Worm (Caenorhabditis elegans) whole organism, early embryonic: Measurements from ENCODE around the gene C35A5.8.

Source experiments
- B0310.2 ChIP-seq: sonication (generic microtip); optimal IDR thresholded peaks from 2 replicates; lab custom pipeline; 2016; ENCODE audit warnings: mild to moderate bottlenecking, missing genetic modification characterization, missing compliant biosample characterization
- F13C5.2 ChIP-seq: sonication (generic microtip); optimal IDR thresholded peaks from 2 replicates; lab custom pipeline; 2017; ENCODE audit warnings: mild to moderate bottlenecking, missing genetic modification characterization, inconsistent platforms, missing compliant biosample characterization
- aly-1 ChIP-seq: sonication (generic microtip); optimal IDR thresholded peaks from 2 replicates; lab custom pipeline; 2016; ENCODE audit warnings: missing genetic modification characterization, missing compliant biosample characterization
- ama-1 ChIP-seq: fragments of 150-350 bp; optimal IDR thresholded peaks from 2 replicates; lab custom pipeline; 2014
- ceh-13 ChIP-seq: fragments of 200-800 bp; sonication (Bioruptor generic); optimal IDR thresholded peaks from 2 replicates; lab custom pipeline; 2018; ENCODE audit warnings: mild to moderate bottlenecking, missing genetic modification characterization, missing compliant biosample characterization
- ceh-36 ChIP-seq: sonication (generic microtip); optimal IDR thresholded peaks from 2 replicates; lab custom pipeline; 2016; ENCODE audit warnings: missing genetic modification characterization, inconsistent platforms, missing compliant biosample characterization
- ets-7 ChIP-seq: sonication (generic microtip); optimal IDR thresholded peaks from 2 replicates; lab custom pipeline; 2016; ENCODE audit warnings: missing genotype, missing genetic modification characterization, missing compliant biosample characterization
- flt-1 ChIP-seq: fragments of 200-800 bp; sonication (Bioruptor generic); IDR thresholded peaks from 2 replicates; pipeline ENCODE4 v1.3.6; 2022; ENCODE audit warnings: missing genetic modification characterization, missing compliant biosample characterization
- hmbx-1 ChIP-seq: sonication (generic microtip); optimal IDR thresholded peaks from 2 replicates; lab custom pipeline; 2016; ENCODE audit warnings: mild to moderate bottlenecking, missing genetic modification characterization, missing compliant biosample characterization
- hmg-4 ChIP-seq: fragments of 200-800 bp; sonication (Bioruptor generic); optimal IDR thresholded peaks from 2 replicates; lab custom pipeline; 2018; ENCODE audit warnings: mild to moderate bottlenecking, missing genetic modification characterization, missing compliant biosample characterization
- hnd-1 ChIP-seq: sonication (generic microtip); optimal IDR thresholded peaks from 2 replicates; lab custom pipeline; 2016; ENCODE audit warnings: missing genetic modification characterization, missing compliant biosample characterization
- pes-1 ChIP-seq: fragments of 200-800 bp; sonication (Bioruptor generic); IDR thresholded peaks from 2 replicates; pipeline ENCODE4 v1.3.6; 2022; ENCODE audit warnings: missing genetic modification reagents, missing genetic modification characterization, missing compliant biosample characterization
- scrt-1 ChIP-seq: fragments of 200-800 bp; sonication (Bioruptor generic); IDR thresholded peaks from 2 replicates; pipeline ENCODE4 v1.3.6; 2022; ENCODE audit warnings: missing genetic modification characterization, missing compliant biosample characterization
- sea-1 ChIP-seq: fragments of 200-800 bp; sonication (Bioruptor generic); conservative IDR thresholded peaks from 2 replicates; pipeline ENCODE4 v1.3.6; 2022; ENCODE audit warnings: missing genetic modification characterization, missing compliant biosample characterization
- tbx-11 ChIP-seq: fragments of 200-800 bp; sonication (Bioruptor generic); IDR thresholded peaks from 2 replicates; pipeline ENCODE4 v1.3.6; 2022; ENCODE audit warnings: missing genetic modification characterization, missing compliant biosample characterization
- tbx-37 ChIP-seq: fragments of 200-800 bp; sonication (Bioruptor generic); conservative IDR thresholded peaks from 2 replicates; pipeline ENCODE4 v1.3.6; 2022; ENCODE audit warnings: missing genetic modification reagents, missing genetic modification characterization, missing compliant biosample characterization
- tra-4 ChIP-seq: sonication (generic microtip); optimal IDR thresholded peaks from 2 replicates; lab custom pipeline; 2017; ENCODE audit warnings: missing genetic modification characterization, missing compliant biosample characterization

C35A5.8 gene

ce11 chrV:10562817-10563216, 37.1 kb upstream of the C35A5.8 start:
- TF ChIP-seq F13C5.2 (tag; lab: Kevin White, UChicago), result no peak
- TF ChIP-seq ets-7 (tag; lab: Kevin White, UChicago), result no peak
- TF ChIP-seq B0310.2 (tag; lab: Kevin White, UChicago), result no peak
- TF ChIP-seq flt-1 (GFP tag; lab: Robert Waterston, UW), result no peak
- no peak for TF ChIP-seq pes-1 (GFP tag; lab: Robert Waterston, UW)
- TF ChIP-seq hmbx-1 (tag; lab: Kevin White, UChicago), result no peak
- no peak for TF ChIP-seq scrt-1 (GFP tag; lab: Robert Waterston, UW)
- no peak for TF ChIP-seq tbx-11 (GFP tag; lab: Robert Waterston, UW)
- TF ChIP-seq ceh-36 (tag; lab: Kevin White, UChicago), result no peak
- no peak for TF ChIP-seq ceh-13 (GFP tag; lab: Kevin White, UChicago)
- TF ChIP-seq hnd-1, result no peak
- TF ChIP-seq aly-1 (tag; lab: Kevin White, UChicago), result no peak
- TF ChIP-seq ama-1 (lab: Kevin White, UChicago), result no peak
- no peak for TF ChIP-seq hmg-4 (GFP tag; lab: Kevin White, UChicago)
- TF ChIP-seq tra-4 (tag; lab: Kevin White, UChicago), result no peak
- TF ChIP-seq sea-1 (GFP tag; lab: Robert Waterston, UW), result no peak
- no peak for TF ChIP-seq tbx-37 (GFP tag; lab: Robert Waterston, UW)

- TF ChIP-seq tbx-11 (GFP tag; lab: Robert Waterston, UW), result no peak
- no peak for TF ChIP-seq ets-7 (tag; lab: Kevin White, UChicago)
- TF ChIP-seq ceh-13 (GFP tag; lab: Kevin White, UChicago), result no peak
- no peak for TF ChIP-seq tra-4 (tag; lab: Kevin White, UChicago)
- TF ChIP-seq scrt-1 (GFP tag; lab: Robert Waterston, UW), result no peak
- TF ChIP-seq hmg-4 (GFP tag; lab: Kevin White, UChicago), result no peak
- TF ChIP-seq tbx-37 (GFP tag; lab: Robert Waterston, UW), result no peak
- no peak for TF ChIP-seq aly-1 (tag; lab: Kevin White, UChicago)
- no peak for TF ChIP-seq hnd-1
- TF ChIP-seq ama-1 (lab: Kevin White, UChicago), result no peak
- TF ChIP-seq flt-1 (GFP tag; lab: Robert Waterston, UW), result no peak
- no peak for TF ChIP-seq hmbx-1 (tag; lab: Kevin White, UChicago)
Measured at ce11 chrV:10561632-10562031, 35.9 kb upstream of the C35A5.8 start.

- TF ChIP-seq hmbx-1 (tag; lab: Kevin White, UChicago) (no peak), sea-1 (GFP tag; lab: Robert Waterston, UW) (no peak), scrt-1 (GFP tag; lab: Robert Waterston, UW) (no peak), ama-1 (lab: Kevin White, UChicago) (no peak), ceh-36 (tag; lab: Kevin White, UChicago) (no peak)
Measured at ce11 chrV:10560621-10561020, 34.9 kb upstream of the C35A5.8 start, which contains the start of gene col-152. TSS of gene col-152 (plus strand) at chrV:10560921.

- TF ChIP-seq scrt-1 (GFP tag; lab: Robert Waterston, UW), result no peak
- TF ChIP-seq ceh-13 (GFP tag; lab: Kevin White, UChicago), result no peak
- TF ChIP-seq tbx-37 (GFP tag; lab: Robert Waterston, UW), result no peak
- no peak for TF ChIP-seq flt-1 (GFP tag; lab: Robert Waterston, UW)
- TF ChIP-seq hnd-1, result no peak
- TF ChIP-seq hmbx-1 (tag; lab: Kevin White, UChicago), result no peak
- TF ChIP-seq F13C5.2 (tag; lab: Kevin White, UChicago), result no peak
- no peak for TF ChIP-seq aly-1 (tag; lab: Kevin White, UChicago)
- no peak for TF ChIP-seq tra-4 (tag; lab: Kevin White, UChicago)
- TF ChIP-seq hmg-4 (GFP tag; lab: Kevin White, UChicago), result no peak
- no peak for TF ChIP-seq ceh-36 (tag; lab: Kevin White, UChicago)
- TF ChIP-seq ets-7 (tag; lab: Kevin White, UChicago), result no peak
- no peak for TF ChIP-seq ama-1 (lab: Kevin White, UChicago)
Measured at ce11 chrV:10557676-10558075, 32.0 kb upstream of the C35A5.8 start, which contains the start of gene best-14. TSS of gene best-14 (plus strand) at chrV:10557976.

ce11 chrV:10557094-10557493, 31.4 kb upstream of the C35A5.8 start:
- TF ChIP-seq tbx-37 (GFP tag; lab: Robert Waterston, UW) (no peak), ceh-36 (tag; lab: Kevin White, UChicago) (no peak), tbx-11 (GFP tag; lab: Robert Waterston, UW) (no peak), ama-1 (lab: Kevin White, UChicago) (no peak), tra-4 (tag; lab: Kevin White, UChicago) (no peak), hmg-4 (GFP tag; lab: Kevin White, UChicago) (no peak), pes-1 (GFP tag; lab: Robert Waterston, UW) (no peak), ceh-13 (GFP tag; lab: Kevin White, UChicago) (no peak), aly-1 (tag; lab: Kevin White, UChicago) (no peak), B0310.2 (tag; lab: Kevin White, UChicago) (no peak), ets-7 (tag; lab: Kevin White, UChicago) (no peak)

ce11 chrV:10556362-10556761, 30.7 kb upstream of the C35A5.8 start:
- no peak for TF ChIP-seq ceh-13 (GFP tag; lab: Kevin White, UChicago)
- TF ChIP-seq ets-7 (tag; lab: Kevin White, UChicago), result no peak
- no peak for TF ChIP-seq tra-4 (tag; lab: Kevin White, UChicago)
- no peak for TF ChIP-seq ceh-36 (tag; lab: Kevin White, UChicago)
- TF ChIP-seq hmbx-1 (tag; lab: Kevin White, UChicago), result no peak
- no peak for TF ChIP-seq hmg-4 (GFP tag; lab: Kevin White, UChicago)
- no peak for TF ChIP-seq aly-1 (tag; lab: Kevin White, UChicago)
- no peak for TF ChIP-seq F13C5.2 (tag; lab: Kevin White, UChicago)
- no peak for TF ChIP-seq flt-1 (GFP tag; lab: Robert Waterston, UW)
- no peak for TF ChIP-seq hnd-1

ce11 chrV:10555239-10555638, 29.5 kb upstream of the C35A5.8 start, which contains the start of gene F32G8.3:
TSS of gene F32G8.3 (minus strand) at chrV:10555339.
- TF ChIP-seq B0310.2 (tag; lab: Kevin White, UChicago) (no peak), scrt-1 (GFP tag; lab: Robert Waterston, UW) (no peak), hmg-4 (GFP tag; lab: Kevin White, UChicago) (no peak), sea-1 (GFP tag; lab: Robert Waterston, UW) (no peak), pes-1 (GFP tag; lab: Robert Waterston, UW) (no peak), ama-1 (lab: Kevin White, UChicago) (no peak), ceh-13 (GFP tag; lab: Kevin White, UChicago) (no peak), tbx-11 (GFP tag; lab: Robert Waterston, UW) (no peak), F13C5.2 (tag; lab: Kevin White, UChicago) (no peak)
